Worm (Caenorhabditis elegans) whole organism, mixed stage, embryonic: Measurements from ENCODE around the gene ZC302.3.

Experiments
- bed-3 ChIP-seq: fragments of 200-800 bp; sonication (Bioruptor generic); optimal IDR thresholded peaks from 3 replicates; lab custom pipeline; 2018; ENCODE audit warnings: mild to moderate bottlenecking, missing genetic modification characterization, moderate library complexity, missing compliant biosample characterization
- cnd-1 ChIP-seq: fragments of 200-800 bp; sonication (Bioruptor generic); optimal IDR thresholded peaks from 2 replicates; lab custom pipeline; 2018; ENCODE audit warnings: mild to moderate bottlenecking, missing genetic modification characterization, missing compliant biosample characterization
- elt-3 ChIP-seq: fragments of 150-350 bp; optimal IDR thresholded peaks from 2 replicates; lab custom pipeline; 2014; ENCODE audit warnings: missing biosample characterization, missing genetic modification characterization
- lin-13 ChIP-seq: fragments of 150-350 bp; optimal IDR thresholded peaks from 2 replicates; lab custom pipeline; 2014; ENCODE audit warnings: missing biosample characterization, missing genetic modification characterization
- lsy-2 ChIP-seq: fragments of 150-350 bp; optimal IDR thresholded peaks from 2 replicates; lab custom pipeline; 2014; ENCODE audit warnings: missing biosample characterization, missing genetic modification characterization
- nhr-12 ChIP-seq: fragments of 150-350 bp; optimal IDR thresholded peaks from 2 replicates; lab custom pipeline; 2014; ENCODE audit warnings: missing biosample characterization, missing genetic modification characterization
- nhr-28 ChIP-seq: fragments of 150-350 bp; optimal IDR thresholded peaks from 2 replicates; lab custom pipeline; 2014; ENCODE audit warnings: missing biosample characterization, missing genetic modification characterization
- pha-4 ChIP-seq: fragments of 150-350 bp; optimal IDR thresholded peaks from 2 replicates; lab custom pipeline; 2018; ENCODE audit warnings: missing biosample characterization, missing genetic modification reagents, missing genetic modification characterization
- snpc-4 ChIP-seq: fragments of 150-350 bp; optimal IDR thresholded peaks from 2 replicates; lab custom pipeline; 2014; ENCODE audit warnings: missing biosample characterization, missing genetic modification characterization
- sptf-1 ChIP-seq: sonication (generic microtip); optimal IDR thresholded peaks from 2 replicates; lab custom pipeline; 2017; ENCODE audit warnings: mild to moderate bottlenecking, missing genetic modification characterization, moderate library complexity, missing compliant biosample characterization
- tbx-8 ChIP-seq: fragments of 200-800 bp; sonication (Bioruptor generic); optimal IDR thresholded peaks from 2 replicates; lab custom pipeline; 2018; ENCODE audit warnings: mild to moderate bottlenecking, missing genetic modification characterization, moderate library complexity, missing compliant biosample characterization
- unc-39 ChIP-seq: fragments of 150-350 bp; optimal IDR thresholded peaks from 2 replicates; lab custom pipeline; 2014; ENCODE audit warnings: missing biosample characterization, missing genetic modification characterization
- unc-62 ChIP-seq: fragments of 150-350 bp; optimal IDR thresholded peaks from 2 replicates; lab custom pipeline; 2014; ENCODE audit warnings: missing biosample characterization, missing genetic modification reagents, missing genetic modification characterization
- zip-8 ChIP-seq: fragments of 150-350 bp; optimal IDR thresholded peaks from 2 replicates; lab custom pipeline; 2014; ENCODE audit warnings: missing biosample characterization, missing genetic modification characterization

- TF ChIP-seq lin-13 (tag; lab: Kevin White, UChicago) (no peak), unc-62 (GFP tag; lab: Kevin White, UChicago) (no peak), pha-4 (tag; lab: Kevin White, UChicago) (no peak), nhr-12 (tag; lab: Kevin White, UChicago) (no peak), nhr-28 (tag; lab: Kevin White, UChicago) (no peak), cnd-1 (tag; lab: Kevin White, UChicago) (no peak), unc-39 (tag; lab: Kevin White, UChicago) (no peak), snpc-4 (tag; lab: Kevin White, UChicago) (no peak), sptf-1 (no peak), elt-3 (no peak), zip-8 (tag; lab: Kevin White, UChicago) (no peak), bed-3 (no peak), tbx-8 (GFP tag; lab: Kevin White, UChicago) (no peak), lsy-2 (tag; lab: Kevin White, UChicago) (no peak)
Observed at ce11 chrV:10756698-10757097, 15.4 kb upstream of the ZC302.3 start, which contains the start of gene irld-6.
